Fruit fly (Drosophila melanogaster) whole organism, larva: ENCODE results near the gene CG31704.

Experiments used
- noc ChIP-seq: fragments of 200-800 bp; sonication (Bioruptor generic); optimal IDR thresholded peaks from 3 replicates; lab custom pipeline; 2019; ENCODE audit warnings: missing biosample characterization, mild to moderate bottlenecking, missing genetic modification characterization, moderate library complexity

CG31704 gene

DNA sequence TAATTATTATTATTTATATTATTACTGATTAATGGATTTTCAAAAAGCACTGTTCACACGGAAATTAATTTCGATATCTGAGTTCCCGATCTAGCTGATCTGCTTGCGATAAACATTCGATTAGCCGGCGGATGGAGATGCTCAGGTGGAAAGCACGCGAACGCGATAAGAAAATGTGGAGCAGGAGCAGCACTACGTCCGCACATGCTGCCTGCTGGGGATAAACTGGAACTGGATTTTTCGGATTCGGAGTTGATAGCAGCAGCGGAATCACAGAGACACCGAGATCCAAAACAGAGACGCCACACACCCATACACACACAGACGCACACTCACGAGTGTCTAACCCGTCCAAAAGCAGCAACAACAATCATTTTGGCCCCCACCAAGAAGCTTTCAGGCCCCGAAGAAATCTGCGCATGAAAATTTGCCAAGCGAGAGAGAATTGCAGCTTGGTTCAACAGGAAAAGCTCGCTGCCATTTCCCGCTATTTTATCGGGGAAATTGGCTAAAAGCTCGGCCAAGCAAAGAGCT lies 33.8 kb downstream of the CG31704 start:
- TF ChIP-seq noc: no peak

- TF ChIP-seq noc: no peak
Observed at dm6 chr2L:11874890-11875289, 34.4 kb downstream of the CG31704 start.

dm6 chr2L:11878812-11879328 lies 38.4 kb downstream of the CG31704 start:
- TF ChIP-seq noc: no peak
